Worm (Caenorhabditis elegans) whole organism, L4 larva: ENCODE data around the gene F26D2.10.

Experiments used
- F37D6.2 ChIP-seq: sonication (generic microtip); optimal IDR thresholded peaks from 2 replicates; lab custom pipeline; 2016; ENCODE audit warnings: mild to moderate bottlenecking, missing genetic modification characterization, missing compliant biosample characterization
- F49E8.2 ChIP-seq: sonication (generic microtip); optimal IDR thresholded peaks from 2 replicates; lab custom pipeline; 2016; ENCODE audit warnings: missing compliant biosample characterization, mild to moderate bottlenecking, missing genetic modification characterization, borderline replicate concordance
- R02D3.7 ChIP-seq: fragments of 150-350 bp; sonication (generic microtip); optimal IDR thresholded peaks from 3 replicates; lab custom pipeline; 2014; ENCODE audit warnings: missing biosample characterization, missing genetic modification characterization
- T20F7.1 ChIP-seq: fragments of 200-800 bp; sonication (Bioruptor generic); optimal IDR thresholded peaks from 2 replicates; lab custom pipeline; 2018; ENCODE audit warnings: mild to moderate bottlenecking, missing genetic modification characterization, missing compliant biosample characterization
- Y5F2A.4 ChIP-seq: fragments of 200-800 bp; sonication (Bioruptor generic); optimal IDR thresholded peaks from 2 replicates; lab custom pipeline; 2018; ENCODE audit warnings: mild to moderate bottlenecking, missing genetic modification characterization, missing compliant biosample characterization
- Y75B8A.6 ChIP-seq: fragments of 200-800 bp; sonication (Bioruptor generic); IDR thresholded peaks from 2 replicates; pipeline ENCODE4 v1.3.6; 2022; ENCODE audit warnings: missing genetic modification reagents, missing genetic modification characterization, missing compliant biosample characterization
- aha-1 ChIP-seq: fragments of 150-350 bp; peaks from one replicate; lab custom pipeline; 2014; ENCODE audit warnings: missing biosample characterization, missing genetic modification characterization
- ceh-20 ChIP-seq: fragments of 200-800 bp; sonication (Bioruptor generic); IDR thresholded peaks from 2 replicates; pipeline ENCODE4 v1.3.6; 2022; ENCODE audit warnings: missing genetic modification reagents, missing genetic modification characterization, missing compliant biosample characterization
- ceh-44 ChIP-seq: fragments of 200-800 bp; sonication (Bioruptor generic); IDR thresholded peaks from 2 replicates; pipeline ENCODE4 v1.3.6; 2022; ENCODE audit warnings: missing genetic modification reagents, missing genetic modification characterization, missing compliant biosample characterization
- ceh-82 ChIP-seq: sonication (generic microtip); optimal IDR thresholded peaks from 2 replicates; lab custom pipeline; 2017; ENCODE audit warnings: missing biosample characterization, missing genetic modification characterization
- daf-12 ChIP-seq: fragments of 150-350 bp; optimal IDR thresholded peaks from 2 replicates; lab custom pipeline; 2014; ENCODE audit warnings: missing biosample characterization, missing genetic modification reagents, missing genetic modification characterization
- daf-19 ChIP-seq: fragments of 200-800 bp; sonication (Bioruptor generic); conservative IDR thresholded peaks from 2 replicates; pipeline ENCODE4 v1.3.6; 2022; ENCODE audit warnings: missing genetic modification characterization, missing compliant biosample characterization
- duxl-1 ChIP-seq: sonication (generic microtip); optimal IDR thresholded peaks from 2 replicates; lab custom pipeline; 2016; ENCODE audit warnings: mild to moderate bottlenecking, missing genetic modification characterization, moderate library complexity, missing compliant biosample characterization; ENCODE audit not compliant: poor library complexity
- dve-1 ChIP-seq: sonication (generic microtip); optimal IDR thresholded peaks from 2 replicates; lab custom pipeline; 2017; ENCODE audit warnings: antibody characterized with exemption, mild to moderate bottlenecking, missing genetic modification characterization, missing compliant biosample characterization; ENCODE audit not compliant: insufficient read depth
- fkh-10 ChIP-seq: fragments of 150-350 bp; optimal IDR thresholded peaks from 2 replicates; lab custom pipeline; 2014; ENCODE audit warnings: missing biosample characterization, missing genetic modification reagents, missing genetic modification characterization
- hlh-30 ChIP-seq: sonication (generic microtip); optimal IDR thresholded peaks from 2 replicates; lab custom pipeline; 2017; ENCODE audit warnings: antibody characterized with exemption, mild to moderate bottlenecking, missing genetic modification characterization, missing compliant biosample characterization; ENCODE audit not compliant: insufficient read depth
- lin-29 ChIP-seq: fragments of 200-800 bp; sonication (Bioruptor generic); IDR thresholded peaks from 2 replicates; pipeline ENCODE4 v1.3.6; 2022; ENCODE audit warnings: missing genetic modification reagents, missing genetic modification characterization, missing compliant biosample characterization
- mep-1 ChIP-seq: fragments of 150-350 bp; sonication (generic microtip); optimal IDR thresholded peaks from 3 replicates; lab custom pipeline; 2014; ENCODE audit warnings: missing biosample characterization, missing genetic modification characterization
- mxl-2 ChIP-seq: fragments of 200-800 bp; sonication (Bioruptor generic); conservative IDR thresholded peaks from 2 replicates; pipeline ENCODE4 v1.3.6; 2022; ENCODE audit warnings: missing genetic modification reagents, missing genetic modification characterization, missing compliant biosample characterization
- nhr-10 ChIP-seq: fragments of 150-350 bp; optimal IDR thresholded peaks from 2 replicates; lab custom pipeline; 2014; ENCODE audit warnings: missing biosample characterization, missing genetic modification characterization
- nhr-102 ChIP-seq: sonication (generic microtip); optimal IDR thresholded peaks from 2 replicates; lab custom pipeline; 2016; ENCODE audit warnings: mild to moderate bottlenecking, missing genetic modification characterization, moderate library complexity, missing compliant biosample characterization
- nhr-11 ChIP-seq: fragments of 150-350 bp; optimal IDR thresholded peaks from 2 replicates; lab custom pipeline; 2014; ENCODE audit warnings: missing biosample characterization, missing genetic modification characterization
- nhr-237 ChIP-seq: sonication (generic microtip); optimal IDR thresholded peaks from 2 replicates; lab custom pipeline; 2017; ENCODE audit warnings: missing biosample characterization, missing genetic modification characterization
- nhr-25 ChIP-seq: sonication (generic microtip); optimal IDR thresholded peaks from 2 replicates; lab custom pipeline; 2017; ENCODE audit warnings: missing genetic modification characterization, mild to moderate bottlenecking, missing compliant biosample characterization, antibody characterized with exemption, moderate library complexity, borderline replicate concordance; ENCODE audit not compliant: insufficient read depth
- nhr-28 ChIP-seq: fragments of 150-350 bp; optimal IDR thresholded peaks from 2 replicates; lab custom pipeline; 2014; ENCODE audit warnings: missing biosample characterization, missing genetic modification characterization
- nhr-77 ChIP-seq: fragments of 150-350 bp; optimal IDR thresholded peaks from 2 replicates; lab custom pipeline; 2014; ENCODE audit warnings: missing biosample characterization, missing genetic modification characterization
- pqm-1 ChIP-seq: sonication (generic microtip); optimal IDR thresholded peaks from 2 replicates; lab custom pipeline; 2017; ENCODE audit warnings: missing biosample characterization, missing genetic modification characterization
- set-16 ChIP-seq: fragments of 200-800 bp; sonication (Bioruptor generic); IDR thresholded peaks from 2 replicates; pipeline ENCODE4 v1.3.6; 2022; ENCODE audit warnings: missing genetic modification reagents, missing genetic modification characterization, missing compliant biosample characterization
- skn-1 ChIP-seq: fragments of 150-350 bp; optimal IDR thresholded peaks from 2 replicates; lab custom pipeline; 2014; ENCODE audit warnings: missing biosample characterization, missing genetic modification characterization
- tag-97 ChIP-seq: fragments of 200-800 bp; sonication (Bioruptor generic); IDR thresholded peaks from 2 replicates; pipeline ENCODE4 v1.3.6; 2022; ENCODE audit warnings: missing genetic modification characterization, missing compliant biosample characterization
- tra-1 ChIP-seq: fragments of 200-800 bp; sonication (Bioruptor generic); IDR thresholded peaks from 2 replicates; pipeline ENCODE4 v1.3.6; 2022; ENCODE audit warnings: missing genetic modification reagents, missing genetic modification characterization, missing compliant biosample characterization
- unc-130 ChIP-seq: sonication (generic microtip); optimal IDR thresholded peaks from 2 replicates; lab custom pipeline; 2016; ENCODE audit warnings: missing genetic modification reagents, missing genetic modification characterization, missing compliant biosample characterization
- unc-62 ChIP-seq, 3 experiments: fragments of 150-350 bp in 1 of 3; sonication (generic microtip); optimal IDR thresholded peaks in 2 of 3; peaks in 1 of 3; 1 replicate in 1 of 3; 2 replicates in 2 of 3; lab custom pipeline; 2014 to 2017; ENCODE audit warnings: missing biosample characterization in 3 of 3, missing genetic modification characterization in 3 of 3, missing genetic modification reagents in 3 of 3, missing genotype in 1 of 3
- zag-1 ChIP-seq: fragments of 150-350 bp; optimal IDR thresholded peaks from 2 replicates; lab custom pipeline; 2014; ENCODE audit warnings: missing biosample characterization, missing genetic modification characterization
- zfp-3 ChIP-seq: fragments of 200-800 bp; sonication (Bioruptor generic); conservative IDR thresholded peaks from 2 replicates; pipeline ENCODE4 v1.3.6; 2022; ENCODE audit warnings: missing genetic modification reagents, missing genetic modification characterization, missing compliant biosample characterization
- zip-2 ChIP-seq: fragments of 150-350 bp; optimal IDR thresholded peaks from 2 replicates; lab custom pipeline; 2014; ENCODE audit warnings: missing biosample characterization, missing genetic modification characterization
- ztf-7 ChIP-seq: fragments of 150-350 bp; optimal IDR thresholded peaks from 2 replicates; lab custom pipeline; 2014; ENCODE audit warnings: missing biosample characterization, missing genetic modification characterization

Gene F26D2.10

DNA sequence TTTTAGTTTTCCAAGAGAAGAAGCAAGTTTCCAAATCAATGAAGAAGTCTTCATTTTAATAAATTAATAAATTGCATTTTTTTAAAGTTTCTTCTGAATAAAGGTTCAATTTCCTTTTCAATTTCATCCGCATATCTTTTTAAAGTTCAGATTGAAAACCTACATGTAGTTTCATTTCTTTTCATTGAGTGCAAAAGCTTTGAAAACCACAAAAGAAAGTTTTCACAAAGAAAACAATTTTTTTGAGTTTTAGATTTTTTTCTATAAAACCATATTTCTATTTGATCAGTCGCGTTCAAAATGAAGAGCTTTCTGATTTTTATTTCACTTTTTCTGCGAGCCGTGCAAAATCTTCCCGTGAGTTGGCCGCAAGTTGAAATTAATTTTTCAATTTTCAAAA lies 16.3 kb upstream of the F26D2.10 start, which contains the start of gene T08G3.6:
T08G3.6 (plus strand) TSS at position 301 of the 400 bp plus-strand sequence.
- TF ChIP-seq zip-2 (tag; lab: Kevin White, UChicago) (no peak), daf-12 (no peak), unc-130 (GFP tag; lab: Kevin White, UChicago) (no peak), tra-1 (no peak), nhr-10 (no peak), hlh-30 (tag; lab: Kevin White, UChicago) (no peak), zfp-3 (GFP tag; lab: Robert Waterston, UW) (no peak), ztf-7 (no peak)

DNA sequence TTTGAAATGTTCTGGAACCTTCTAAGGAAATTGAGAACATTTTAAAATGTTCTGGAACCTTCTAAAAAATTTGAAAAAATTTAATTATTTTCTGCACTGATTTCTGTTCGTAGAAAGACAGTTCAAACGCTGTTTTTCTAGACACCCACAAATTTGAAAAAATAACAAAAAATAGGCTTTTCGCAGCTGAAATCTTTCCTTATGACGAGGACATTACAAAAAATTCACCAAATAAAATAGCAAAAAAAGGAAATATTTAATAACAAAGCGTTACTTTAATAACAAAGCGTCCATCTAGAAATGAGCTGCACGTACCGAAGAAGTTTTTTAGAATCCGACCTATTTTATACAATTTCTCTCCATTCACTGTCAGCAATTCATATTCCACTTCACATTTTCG lies 14.2 kb upstream of the F26D2.10 start, which contains the start of gene srh-141:
srh-141 (plus strand) TSS at position 301 of the 400 bp plus-strand sequence.
- TF ChIP-seq unc-62 (GFP tag; optimal IDR thresholded peaks at IDR 0.05 in 1 of 2; lab: Kevin White, UChicago) (peak in 1 of 2 experiments; percentile 60), unc-62 (tag; optimal IDR thresholded peaks at IDR 0.05; lab: Kevin White, UChicago) (no peak), tag-97 (GFP tag; lab: Robert Waterston, UW) (no peak)

DNA sequence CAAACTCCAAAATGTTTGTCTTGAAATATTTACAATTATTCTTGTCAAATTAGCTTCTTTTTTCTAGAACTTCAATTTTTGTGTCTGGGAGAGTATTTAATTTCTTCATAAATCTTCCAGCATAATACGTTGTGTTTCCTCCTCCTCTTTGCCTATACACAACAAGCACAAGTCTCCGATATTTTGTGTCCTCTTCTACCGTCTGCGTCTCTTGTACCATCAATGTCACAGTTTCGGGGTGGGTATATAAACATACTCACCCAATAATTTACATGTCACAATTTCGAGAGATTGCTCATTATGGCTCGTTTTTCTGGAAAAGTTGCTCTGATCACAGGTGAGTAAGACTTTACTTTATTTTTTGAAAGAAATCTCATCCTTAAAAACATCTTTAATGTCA lies 8.1 kb upstream of the F26D2.10 start, which contains the start of gene F26D2.15:
F26D2.15 (plus strand) TSS at position 301 of the 400 bp plus-strand sequence.
- no peak for TF ChIP-seq duxl-1 (tag; lab: Kevin White, UChicago)
- no peak for TF ChIP-seq set-16
- TF ChIP-seq unc-62 (GFP tag; optimal IDR thresholded peaks at IDR 0.05 in 1 of 2; lab: Kevin White, UChicago) = peak in 1 of 2 experiments; percentile 72
- TF ChIP-seq unc-62 (tag; optimal IDR thresholded peaks at IDR 0.05; lab: Kevin White, UChicago) = no peak
- TF ChIP-seq nhr-28 (tag; lab: Kevin White, UChicago) = no peak
- no peak for TF ChIP-seq nhr-237 (tag; lab: Kevin White, UChicago)

DNA sequence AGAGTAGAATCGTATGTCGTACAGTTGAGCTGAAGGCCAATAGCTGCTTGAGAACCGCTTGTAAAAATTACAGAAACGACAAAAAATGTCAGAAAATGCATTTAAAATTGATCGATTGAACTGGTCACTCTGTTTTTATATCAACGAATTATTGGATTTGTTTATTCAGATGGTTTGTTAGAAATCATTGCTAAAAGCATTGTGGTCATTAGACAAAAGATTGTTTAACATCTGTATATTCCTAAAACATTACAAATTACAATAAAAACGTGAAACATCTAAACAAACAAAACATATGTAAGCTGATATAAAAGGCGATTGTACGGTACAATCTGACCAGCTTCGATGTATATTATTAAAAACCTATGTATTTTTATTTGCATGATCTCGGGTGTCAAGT lies 6.1 kb upstream of the F26D2.10 start, which contains the start of the genes F26D2.13 and F26D2.14:
F26D2.13 (minus strand) TSS at position 101 of the 400 bp plus-strand sequence.
F26D2.14 (plus strand) TSS at position 346 of the 400 bp plus-strand sequence.
- TF ChIP-seq fkh-10 (GFP tag; lab: Kevin White, UChicago) = no peak
- peak; percentile 82 for TF ChIP-seq aha-1 (tag; lab: Kevin White, UChicago)
- TF ChIP-seq F49E8.2 = no peak
- TF ChIP-seq, all 104 proteins: peak for 1

DNA sequence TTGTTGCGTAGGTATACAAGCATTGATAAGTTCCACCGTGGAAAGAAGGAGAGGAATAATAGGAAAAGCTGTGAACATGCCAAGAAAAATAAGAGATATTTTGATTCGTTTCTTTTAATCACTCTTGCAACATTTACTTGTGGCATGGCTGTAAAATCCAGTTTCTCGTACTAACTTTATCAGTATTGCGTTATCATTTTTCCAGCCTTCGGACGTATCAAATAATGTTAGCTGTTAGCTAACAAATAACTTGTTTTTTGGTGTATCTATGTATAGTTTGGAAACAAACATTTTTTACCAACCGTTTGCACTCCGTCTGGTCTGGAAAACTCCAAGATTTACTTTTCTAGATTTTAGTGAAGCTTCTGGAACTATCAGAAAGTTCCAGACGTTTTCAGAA lies 4.1 kb upstream of the F26D2.10 start, which contains the start of gene clec-234:
clec-234 (minus strand) TSS at position 101 of the 400 bp plus-strand sequence.
- TF ChIP-seq duxl-1 (tag; lab: Kevin White, UChicago) = no peak
- no peak for TF ChIP-seq ceh-82
- TF ChIP-seq mep-1 = no peak
- TF ChIP-seq dve-1 = no peak
- TF ChIP-seq nhr-25 = no peak
- no peak for TF ChIP-seq lin-29 (GFP tag; lab: Robert Waterston, UW)
- TF ChIP-seq Y5F2A.4 (GFP tag; lab: Kevin White, UChicago) = no peak
- TF ChIP-seq nhr-77 (tag; lab: Kevin White, UChicago) = no peak
- no peak for TF ChIP-seq nhr-11 (tag; lab: Kevin White, UChicago)
- no peak for TF ChIP-seq Y75B8A.6 (GFP tag; lab: Robert Waterston, UW)
- TF ChIP-seq F37D6.2 (tag; lab: Kevin White, UChicago) = no peak
- TF ChIP-seq skn-1 (tag; lab: Kevin White, UChicago) = no peak
- TF ChIP-seq zag-1 (tag; lab: Kevin White, UChicago) = no peak
- TF ChIP-seq nhr-102 (tag; lab: Kevin White, UChicago) = no peak
- TF ChIP-seq nhr-28 (tag; lab: Kevin White, UChicago) = no peak
- TF ChIP-seq, all 104 proteins: peak for 0

DNA sequence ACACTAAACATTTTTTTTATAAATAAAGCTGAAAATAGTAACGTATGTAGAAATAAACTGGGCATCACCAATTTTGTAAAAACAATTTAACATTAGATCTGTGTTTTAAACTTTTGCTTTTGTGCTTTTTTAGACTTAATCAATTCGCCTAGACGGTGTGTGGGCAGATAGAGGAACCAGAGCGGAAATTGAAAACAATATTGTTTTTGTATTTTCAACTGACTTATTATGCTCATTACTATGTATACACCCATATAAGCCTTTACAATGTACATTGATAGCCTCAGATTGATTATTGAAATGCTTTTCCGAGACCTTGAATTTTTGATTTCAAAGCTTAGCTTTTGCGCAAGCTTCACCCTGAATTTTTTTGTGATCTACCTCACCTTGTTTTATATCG lies 537 bp upstream of the F26D2.10 start, which contains the start of gene str-73:
str-73 (plus strand) TSS at position 301 of the 400 bp plus-strand sequence.
- TF ChIP-seq Y5F2A.4 (GFP tag; lab: Kevin White, UChicago) (no peak), mxl-2 (GFP tag; lab: Robert Waterston, UW) (no peak), daf-19 (GFP tag; lab: Robert Waterston, UW) (no peak), T20F7.1 (GFP tag; lab: Kevin White, UChicago) (no peak), ceh-44 (GFP tag; lab: Robert Waterston, UW) (no peak), ceh-20 (GFP tag; lab: Robert Waterston, UW) (no peak), F37D6.2 (tag; lab: Kevin White, UChicago) (no peak), R02D3.7 (no peak), zip-2 (tag; lab: Kevin White, UChicago) (no peak), pqm-1 (no peak)
